Worm (Caenorhabditis elegans) whole organism, L4 larva: ENCODE measurements around the gene gly-7.

Source experiments
- R02D3.7 ChIP-seq: fragments of 150-350 bp; sonication (generic microtip); optimal IDR thresholded peaks from 3 replicates; lab custom pipeline; 2014; ENCODE audit warnings: missing biosample characterization, missing genetic modification characterization
- ama-1 ChIP-seq: fragments of 150-350 bp; optimal IDR thresholded peaks from 2 replicates; lab custom pipeline; 2014; ENCODE audit warnings: inconsistent platforms, mixed read lengths
- ceh-82 ChIP-seq: sonication (generic microtip); optimal IDR thresholded peaks from 2 replicates; lab custom pipeline; 2017; ENCODE audit warnings: missing biosample characterization, missing genetic modification characterization
- dmd-6 ChIP-seq: fragments of 200-800 bp; sonication (Bioruptor generic); IDR thresholded peaks from 2 replicates; pipeline ENCODE4 v1.3.6; 2022; ENCODE audit warnings: missing genetic modification reagents, missing genetic modification characterization, missing compliant biosample characterization
- dpl-1 ChIP-seq: fragments of 150-350 bp; optimal IDR thresholded peaks from 2 replicates; lab custom pipeline; 2014; ENCODE audit warnings: missing biosample characterization, missing genetic modification reagents, missing genetic modification characterization
- hlh-11 ChIP-seq: fragments of 200-800 bp; sonication (Bioruptor generic); optimal IDR thresholded peaks from 2 replicates; lab custom pipeline; 2018; ENCODE audit warnings: mild to moderate bottlenecking, missing genetic modification characterization, missing compliant biosample characterization
- nhr-237 ChIP-seq: sonication (generic microtip); optimal IDR thresholded peaks from 2 replicates; lab custom pipeline; 2017; ENCODE audit warnings: missing biosample characterization, missing genetic modification characterization
- sdz-12 ChIP-seq: fragments of 200-800 bp; sonication (Bioruptor generic); optimal IDR thresholded peaks from 2 replicates; lab custom pipeline; 2018; ENCODE audit warnings: mild to moderate bottlenecking, missing genetic modification characterization, missing compliant biosample characterization
- snpc-1.2 ChIP-seq: fragments of 200-800 bp; sonication (Bioruptor generic); IDR thresholded peaks from 2 replicates; pipeline ENCODE4 v1.3.6; 2022; ENCODE audit warnings: missing genetic modification reagents, missing genetic modification characterization, missing compliant biosample characterization
- zag-1 ChIP-seq: fragments of 150-350 bp; optimal IDR thresholded peaks from 2 replicates; lab custom pipeline; 2014; ENCODE audit warnings: missing biosample characterization, missing genetic modification characterization
- ztf-11 ChIP-seq: fragments of 150-350 bp; optimal IDR thresholded peaks from 2 replicates; lab custom pipeline; 2014; ENCODE audit warnings: missing biosample characterization, missing genetic modification characterization

ce11 chrV:1803043-1803442 is 18.1 kb downstream of the gly-7 start, which contains the start of gene srt-41:
- TF ChIP-seq dpl-1 (GFP tag; lab: Kevin White, UChicago) (no peak), zag-1 (tag; lab: Kevin White, UChicago) (no peak), ceh-82 (tag; lab: Kevin White, UChicago) (no peak), hlh-11 (tag; lab: Kevin White, UChicago) (no peak), ztf-11 (no peak), snpc-1.2 (GFP tag; lab: Robert Waterston, UW) (no peak), dmd-6 (GFP tag; lab: Robert Waterston, UW) (no peak), ama-1 (lab: Kevin White, UChicago) (no peak), nhr-237 (tag; lab: Kevin White, UChicago) (no peak), sdz-12 (GFP tag; lab: Kevin White, UChicago) (no peak), R02D3.7 (no peak)
